Worm (Caenorhabditis elegans) whole organism, L4 larva: ENCODE measurements around the gene B0554.4.

Source experiments
- nhr-237 ChIP-seq: sonication (generic microtip); optimal IDR thresholded peaks from 2 replicates; lab custom pipeline; 2017; ENCODE audit warnings: missing biosample characterization, missing genetic modification characterization
- unc-39 ChIP-seq: sonication (generic microtip); optimal IDR thresholded peaks from 2 replicates; lab custom pipeline; 2017; ENCODE audit warnings: missing biosample characterization, missing genetic modification characterization

DNA sequence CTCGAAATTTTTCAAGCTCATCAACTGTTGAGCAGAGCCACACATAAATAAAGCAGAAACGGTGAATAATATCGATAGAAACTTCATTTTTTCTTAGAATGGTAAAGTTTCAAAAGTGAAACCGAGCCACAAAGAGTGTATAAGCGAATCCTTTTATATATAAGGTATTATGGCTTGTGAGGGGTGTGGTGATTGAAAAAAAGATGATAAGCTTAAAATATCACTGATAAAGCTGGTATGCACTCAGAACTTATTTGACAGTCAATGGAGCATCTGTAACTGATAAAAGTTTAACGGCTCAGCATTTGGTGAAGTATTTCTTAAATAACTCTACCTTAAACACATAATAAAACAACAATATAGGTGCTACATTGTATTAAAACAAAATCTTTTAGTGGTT lies 14.3 kb upstream of the B0554.4 start, which contains the start of gene dod-19:
- TF ChIP-seq nhr-237 (tag; lab: Kevin White, UChicago) (no peak), unc-39 (tag; lab: Kevin White, UChicago) (no peak)
